Worm (Caenorhabditis elegans) whole organism, L3 larva: ENCODE data around the gene nlp-49.
A peak's percentile ranks its signal among the peaks of the same experiment; 100 is the strongest.

ENCODE experiments used
- R02D3.7 ChIP-seq: fragments of 150-350 bp; optimal IDR thresholded peaks from 2 replicates; lab custom pipeline; 2014; ENCODE audit warnings: missing biosample characterization, missing genetic modification characterization
- aly-2 ChIP-seq: fragments of 150-350 bp; optimal IDR thresholded peaks from 2 replicates; lab custom pipeline; 2014; ENCODE audit warnings: missing biosample characterization, missing genetic modification characterization
- ama-1 ChIP-seq: fragments of 150-350 bp; optimal IDR thresholded peaks from 2 replicates; lab custom pipeline; 2018
- ceh-28 ChIP-seq: fragments of 150-350 bp; optimal IDR thresholded peaks from 2 replicates; lab custom pipeline; 2014; ENCODE audit warnings: missing biosample characterization, missing genetic modification reagents, missing genetic modification characterization
- ceh-82 ChIP-seq: fragments of 150-350 bp; optimal IDR thresholded peaks from 2 replicates; lab custom pipeline; 2014; ENCODE audit warnings: missing biosample characterization, missing genetic modification characterization
- ceh-9 ChIP-seq: sonication (generic microtip); optimal IDR thresholded peaks from 2 replicates; lab custom pipeline; 2018; ENCODE audit warnings: missing biosample characterization, missing genetic modification characterization
- daf-12 ChIP-seq: fragments of 150-350 bp; optimal IDR thresholded peaks from 2 replicates; lab custom pipeline; 2014; ENCODE audit warnings: missing biosample characterization, missing genetic modification reagents, missing genetic modification characterization
- egl-27 ChIP-seq: sonication (generic microtip); optimal IDR thresholded peaks from 4 replicates; lab custom pipeline; 2017; ENCODE audit warnings: missing biosample characterization, missing genetic modification reagents, missing genetic modification characterization
- egl-5 ChIP-seq: fragments of 150-350 bp; optimal IDR thresholded peaks from 2 replicates; lab custom pipeline; 2017; ENCODE audit warnings: missing biosample characterization, missing genetic modification reagents, missing genetic modification characterization, inconsistent platforms
- elt-1 ChIP-seq: fragments of 150-350 bp; optimal IDR thresholded peaks from 2 replicates; lab custom pipeline; 2014; ENCODE audit warnings: missing biosample characterization, missing genetic modification characterization
- elt-2 ChIP-seq: sonication (generic microtip); optimal IDR thresholded peaks from 2 replicates; lab custom pipeline; 2016; ENCODE audit warnings: missing genetic modification reagents, mild to moderate bottlenecking, missing genetic modification characterization, missing compliant biosample characterization
- eor-1 ChIP-seq, 2 experiments: fragments of 150-350 bp; optimal IDR thresholded peaks; 2 replicates each; lab custom pipeline; 2014 to 2018; ENCODE audit warnings: missing biosample characterization in 2 of 2, missing genetic modification characterization in 2 of 2
- fkh-2 ChIP-seq: fragments of 150-350 bp; optimal IDR thresholded peaks from 2 replicates; lab custom pipeline; 2014; ENCODE audit warnings: missing biosample characterization, missing genetic modification reagents, missing genetic modification characterization
- fos-1 ChIP-seq: fragments of 150-350 bp; optimal IDR thresholded peaks from 2 replicates; lab custom pipeline; 2014; ENCODE audit warnings: missing biosample characterization, missing genetic modification characterization
- hmg-11 ChIP-seq: sonication (generic microtip); optimal IDR thresholded peaks from 2 replicates; lab custom pipeline; 2016; ENCODE audit warnings: missing genetic modification characterization, missing compliant biosample characterization
- jun-1 ChIP-seq: fragments of 150-350 bp; optimal IDR thresholded peaks from 2 replicates; lab custom pipeline; 2014; ENCODE audit warnings: missing biosample characterization, missing genetic modification reagents, missing genetic modification characterization
- lin-15B ChIP-seq: fragments of 150-350 bp; optimal IDR thresholded peaks from 2 replicates; lab custom pipeline; 2014; ENCODE audit warnings: missing biosample characterization, missing genetic modification characterization
- lin-39 ChIP-seq: fragments of 150-350 bp; optimal IDR thresholded peaks from 2 replicates; lab custom pipeline; 2018; ENCODE audit warnings: missing biosample characterization, missing genetic modification reagents, missing genetic modification characterization
- lsy-12 ChIP-seq: sonication (generic microtip); optimal IDR thresholded peaks from 2 replicates; lab custom pipeline; 2016; ENCODE audit warnings: mild to moderate bottlenecking, missing genetic modification characterization, missing compliant biosample characterization
- mdl-1 ChIP-seq: fragments of 150-350 bp; optimal IDR thresholded peaks from 2 replicates; lab custom pipeline; 2014; ENCODE audit warnings: missing biosample characterization, missing genetic modification characterization
- mml-1 ChIP-seq: fragments of 150-350 bp; sonication (generic microtip); optimal IDR thresholded peaks from 3 replicates; lab custom pipeline; 2014; ENCODE audit warnings: missing biosample characterization, missing genetic modification characterization
- nfya-1 ChIP-seq: sonication (generic microtip); optimal IDR thresholded peaks from 2 replicates; lab custom pipeline; 2017; ENCODE audit warnings: missing genetic modification characterization, mild to moderate bottlenecking, missing compliant biosample characterization, antibody characterized with exemption, moderate library complexity; ENCODE audit not compliant: insufficient read depth
- nhr-11 ChIP-seq: fragments of 150-350 bp; optimal IDR thresholded peaks from 2 replicates; lab custom pipeline; 2014; ENCODE audit warnings: missing biosample characterization, missing genetic modification characterization
- nhr-23 ChIP-seq: fragments of 150-350 bp; optimal IDR thresholded peaks from 2 replicates; lab custom pipeline; 2014; ENCODE audit warnings: missing biosample characterization, missing genetic modification reagents, missing genetic modification characterization
- nhr-237 ChIP-seq: fragments of 150-350 bp; optimal IDR thresholded peaks from 2 replicates; lab custom pipeline; 2014; ENCODE audit warnings: missing biosample characterization, missing genetic modification characterization
- nhr-25 ChIP-seq: sonication (generic microtip); optimal IDR thresholded peaks from 2 replicates; lab custom pipeline; 2017; ENCODE audit warnings: missing biosample characterization, missing genetic modification characterization
- nhr-28 ChIP-seq: fragments of 150-350 bp; optimal IDR thresholded peaks from 2 replicates; lab custom pipeline; 2014; ENCODE audit warnings: missing biosample characterization, missing genetic modification characterization
- nhr-43 ChIP-seq: sonication (generic microtip); optimal IDR thresholded peaks from 2 replicates; lab custom pipeline; 2016; ENCODE audit warnings: mild to moderate bottlenecking, missing genetic modification characterization, missing compliant biosample characterization; ENCODE audit not compliant: poor library complexity, severe bottlenecking
- nhr-67 ChIP-seq: fragments of 150-350 bp; optimal IDR thresholded peaks from 2 replicates; lab custom pipeline; 2014; ENCODE audit warnings: missing biosample characterization, missing genetic modification characterization
- nhr-76 ChIP-seq: fragments of 150-350 bp; sonication (generic microtip); optimal IDR thresholded peaks from 5 replicates; lab custom pipeline; 2014; ENCODE audit warnings: missing biosample characterization, missing genetic modification characterization
- nhr-77 ChIP-seq: fragments of 150-350 bp; optimal IDR thresholded peaks from 2 replicates; lab custom pipeline; 2014; ENCODE audit warnings: missing biosample characterization, missing genetic modification characterization
- pha-4 ChIP-seq: fragments of 150-350 bp; optimal IDR thresholded peaks from 2 replicates; lab custom pipeline; 2014; ENCODE audit warnings: missing biosample characterization, missing genetic modification reagents, missing genetic modification characterization
- pqm-1 ChIP-seq: fragments of 150-350 bp; optimal IDR thresholded peaks from 2 replicates; lab custom pipeline; 2017; ENCODE audit warnings: missing biosample characterization, missing genetic modification characterization, inconsistent platforms
- sea-2 ChIP-seq: fragments of 150-350 bp; sonication (generic microtip); optimal IDR thresholded peaks from 4 replicates; lab custom pipeline; 2014; ENCODE audit warnings: missing biosample characterization, missing genetic modification reagents, missing genetic modification characterization
- skn-1 ChIP-seq: fragments of 150-350 bp; optimal IDR thresholded peaks from 2 replicates; lab custom pipeline; 2014; ENCODE audit warnings: missing biosample characterization, missing genetic modification characterization
- snpc-4 ChIP-seq: fragments of 150-350 bp; optimal IDR thresholded peaks from 2 replicates; lab custom pipeline; 2014; ENCODE audit warnings: missing biosample characterization, missing genetic modification characterization
- tbx-2 ChIP-seq: sonication (generic microtip); optimal IDR thresholded peaks from 2 replicates; lab custom pipeline; 2016; ENCODE audit warnings: mild to moderate bottlenecking, missing genetic modification characterization, missing compliant biosample characterization
- ztf-11 ChIP-seq: fragments of 150-350 bp; optimal IDR thresholded peaks from 2 replicates; lab custom pipeline; 2014; ENCODE audit warnings: missing biosample characterization, missing genetic modification characterization
- ztf-4 ChIP-seq: fragments of 150-350 bp; optimal IDR thresholded peaks from 2 replicates; lab custom pipeline; 2014; ENCODE audit warnings: missing biosample characterization, missing genetic modification characterization

The nlp-49 gene

ce11 chrX:5923672-5924071, 19.2 kb downstream of the nlp-49 start:
- TF ChIP-seq nhr-43 (tag; lab: Kevin White, UChicago) = no peak
- TF ChIP-seq sea-2 (GFP tag; lab: Kevin White, UChicago) = no peak

- TF ChIP-seq snpc-4 (tag; lab: Kevin White, UChicago) (no peak), ama-1 (no peak), nhr-67 (tag; lab: Kevin White, UChicago) (no peak), pha-4 (tag; lab: Kevin White, UChicago) (no peak), R02D3.7 (no peak)
- TF ChIP-seq, all 47 proteins: peak for 0
These were observed 26.4 kb downstream of the nlp-49 start, which contains the start of gene egl-6 for ce11 chrX:5930822-5931221. egl-6 (plus strand) TSS chrX:5931122.

ce11 chrX:5932923-5933322, 28.5 kb downstream of the nlp-49 start:
- no peak for TF ChIP-seq jun-1 (tag; lab: Kevin White, UChicago)
- no peak for TF ChIP-seq nhr-11
- no peak for TF ChIP-seq nhr-77 (tag; lab: Kevin White, UChicago)
- no peak for TF ChIP-seq lin-39 (tag; lab: Kevin White, UChicago)
- TF ChIP-seq nhr-28 (tag; lab: Kevin White, UChicago) = no peak
- TF ChIP-seq nhr-43 (tag; lab: Kevin White, UChicago) = no peak
- no peak for TF ChIP-seq ceh-28 (tag; lab: Kevin White, UChicago)
- TF ChIP-seq hmg-11 (tag; lab: Kevin White, UChicago) = no peak
- no peak for TF ChIP-seq nhr-23 (tag; lab: Kevin White, UChicago)
- no peak for TF ChIP-seq nhr-237 (tag; lab: Kevin White, UChicago)
- no peak for TF ChIP-seq ceh-82
- TF ChIP-seq daf-12 (tag; lab: Kevin White, UChicago) = no peak
- no peak for TF ChIP-seq egl-5
- no peak for TF ChIP-seq mml-1 (tag; lab: Kevin White, UChicago)
- TF ChIP-seq egl-27 (tag; lab: Kevin White, UChicago) = no peak

ce11 chrX:5935473-5935872, 31.0 kb downstream of the nlp-49 start, which contains the start of gene C46F4.3:
C46F4.3 (plus strand) TSS chrX:5935773.
- TF ChIP-seq ztf-4 (tag; lab: Kevin White, UChicago) (no peak), ceh-9 (no peak), lsy-12 (tag; lab: Kevin White, UChicago) (no peak), tbx-2 (tag; lab: Kevin White, UChicago) (no peak), nhr-23 (tag; lab: Kevin White, UChicago) (no peak)

ce11 chrX:5941325-5941724, 36.9 kb downstream of the nlp-49 start:
- TF ChIP-seq nhr-67 (tag; lab: Kevin White, UChicago) = no peak
- TF ChIP-seq pqm-1 (tag; lab: Kevin White, UChicago) = peak; percentile 61
- TF ChIP-seq ama-1 = peak; percentile 27
- TF ChIP-seq, all 47 proteins: peak for 2

- no peak for TF ChIP-seq ceh-82
- no peak for TF ChIP-seq skn-1 (tag; lab: Kevin White, UChicago)
- TF ChIP-seq nhr-25 (tag; lab: Kevin White, UChicago) = peak; percentile 17
- peak; percentile 24 for TF ChIP-seq ama-1
- no peak for TF ChIP-seq daf-12 (tag; lab: Kevin White, UChicago)
- peak; percentile 23 for TF ChIP-seq nhr-11
- peak; percentile 43 for TF ChIP-seq nhr-23 (tag; lab: Kevin White, UChicago)
- no peak for TF ChIP-seq lin-15B
- no peak for TF ChIP-seq nhr-76 (tag; lab: Kevin White, UChicago)
- TF ChIP-seq pqm-1 (tag; lab: Kevin White, UChicago) = no peak
- TF ChIP-seq nfya-1 (tag; lab: Kevin White, UChicago) = peak; percentile 20
- TF ChIP-seq sea-2 (GFP tag; lab: Kevin White, UChicago) = no peak
- TF ChIP-seq aly-2 (tag; lab: Kevin White, UChicago) = no peak
- no peak for TF ChIP-seq tbx-2 (tag; lab: Kevin White, UChicago)
- TF ChIP-seq elt-1 (tag; lab: Kevin White, UChicago) = no peak
- no peak for TF ChIP-seq ztf-11 (tag; lab: Kevin White, UChicago)
- TF ChIP-seq egl-5 = no peak
- no peak for TF ChIP-seq elt-2 (tag; lab: Kevin White, UChicago)
- peak; percentile 61 for TF ChIP-seq pha-4 (tag; lab: Kevin White, UChicago)
- no peak for TF ChIP-seq nhr-237 (tag; lab: Kevin White, UChicago)
- TF ChIP-seq nhr-43 (tag; lab: Kevin White, UChicago) = peak; percentile 36
- no peak for TF ChIP-seq nhr-28 (tag; lab: Kevin White, UChicago)
- no peak for TF ChIP-seq hmg-11 (tag; lab: Kevin White, UChicago)
- peak; percentile 29 for TF ChIP-seq mdl-1 (tag; lab: Kevin White, UChicago)
- no peak for TF ChIP-seq R02D3.7
- no peak for TF ChIP-seq fos-1 (tag; lab: Kevin White, UChicago)
- peak; percentile 6 for TF ChIP-seq snpc-4 (tag; lab: Kevin White, UChicago)
- no peak for TF ChIP-seq eor-1 (tag; optimal IDR thresholded peaks at IDR 0.05; lab: Kevin White, UChicago)
- no peak for TF ChIP-seq fkh-2 (tag; lab: Kevin White, UChicago)
- TF ChIP-seq, all 47 proteins: peak for 9
These were observed 37.7 kb downstream of the nlp-49 start for ce11 chrX:5942171-5942570.
